Worm (Caenorhabditis elegans): Measurements from ENCODE around the gene srv-12.

The srv-12 gene

DNA sequence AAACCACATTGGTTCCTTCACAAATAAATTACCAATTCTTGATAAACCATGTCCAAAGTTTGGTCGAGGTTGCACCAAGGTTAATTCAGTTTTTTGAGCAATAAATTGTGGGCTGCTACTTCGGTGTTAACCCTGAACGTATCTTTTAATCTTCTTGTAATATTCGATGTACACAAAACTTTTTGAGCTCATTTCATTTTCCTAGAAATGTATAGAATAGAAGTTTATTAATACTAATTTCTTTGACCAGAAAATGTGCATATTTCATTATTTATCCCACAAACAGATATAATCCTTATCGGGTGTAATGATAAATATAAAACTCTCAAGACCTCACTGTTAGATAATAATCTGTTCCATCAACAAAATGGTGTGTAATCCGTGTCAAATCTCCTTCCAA is 10.5 kb upstream of the srv-12 start:
- no peak for TF ChIP-seq tbx-37 (GFP tag; conservative IDR thresholded peaks at IDR 0.05)
- no peak for TF ChIP-seq hmg-4 (GFP tag; optimal IDR thresholded peaks at IDR 0.05)
- no peak for TF ChIP-seq hnd-1 (tag; optimal IDR thresholded peaks at IDR 0.05)
- TF ChIP-seq tbx-11 (GFP tag; IDR thresholded peaks at IDR 0.05), result no peak

DNA sequence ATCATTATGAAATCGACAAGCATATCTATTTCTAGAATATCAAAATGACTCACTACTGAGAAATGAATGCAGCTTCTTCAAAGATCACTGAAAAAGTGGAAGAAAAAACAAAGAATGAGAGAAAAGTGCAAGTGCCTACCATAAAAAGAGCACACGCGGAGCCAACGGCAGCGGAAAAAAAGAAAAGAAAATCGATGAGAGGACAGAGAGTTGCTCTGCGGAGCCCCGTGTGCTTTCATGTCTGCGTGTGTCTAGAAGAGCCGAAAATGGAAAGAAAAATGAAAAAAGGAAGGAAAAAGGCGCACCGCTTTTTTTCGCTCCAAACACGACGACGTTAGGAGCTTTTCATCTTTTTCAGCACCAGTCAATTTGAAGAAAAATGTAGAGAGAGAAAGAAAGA is 9.3 kb upstream of the srv-12 start, which contains the start of gene ipla-7:
Gene ipla-7, minus strand, starts transcription at position 122 of the 400 bp plus-strand sequence.
- TF ChIP-seq hmbx-1 (tag; optimal IDR thresholded peaks at IDR 0.05) (no peak), ets-7 (tag; optimal IDR thresholded peaks at IDR 0.05) (no peak), pes-1 (GFP tag; IDR thresholded peaks at IDR 0.05) (no peak), sea-1 (GFP tag; conservative IDR thresholded peaks at IDR 0.05) (no peak), aly-1 (tag; optimal IDR thresholded peaks at IDR 0.05) (no peak), ceh-13 (GFP tag; optimal IDR thresholded peaks at IDR 0.05) (no peak), hmg-4 (GFP tag; optimal IDR thresholded peaks at IDR 0.05) (no peak), tbx-11 (GFP tag; IDR thresholded peaks at IDR 0.05) (no peak), scrt-1 (GFP tag; IDR thresholded peaks at IDR 0.05) (no peak), ama-1 (optimal IDR thresholded peaks at IDR 0.05) (no peak), tra-4 (tag; optimal IDR thresholded peaks at IDR 0.05) (no peak), tbx-37 (GFP tag; conservative IDR thresholded peaks at IDR 0.05) (no peak), ceh-36 (tag; optimal IDR thresholded peaks at IDR 0.05) (no peak), B0310.2 (tag; optimal IDR thresholded peaks at IDR 0.05) (no peak), hnd-1 (tag; optimal IDR thresholded peaks at IDR 0.05) (no peak), flt-1 (GFP tag; IDR thresholded peaks at IDR 0.05) (no peak), F13C5.2 (tag; optimal IDR thresholded peaks at IDR 0.05) (no peak)

DNA sequence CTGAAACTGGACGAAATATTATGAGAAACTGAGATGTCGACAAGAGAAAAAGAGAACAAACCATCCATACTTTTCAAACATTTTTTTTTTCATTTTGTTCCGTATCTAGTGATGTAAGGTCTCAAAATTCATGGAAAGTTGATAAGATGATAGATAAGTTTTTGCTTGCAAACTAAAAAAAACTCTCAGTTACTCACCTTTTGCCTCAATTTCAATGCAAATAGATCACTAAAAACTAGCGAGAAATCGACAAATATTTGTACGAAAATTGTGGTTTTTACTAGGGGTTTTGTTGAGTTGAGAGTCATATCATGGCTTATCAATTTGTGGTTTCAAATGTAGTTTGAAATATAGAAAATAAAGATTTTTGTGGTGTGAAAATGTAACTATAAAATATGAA is 7.3 kb upstream of the srv-12 start:
- TF ChIP-seq hmg-4 (GFP tag; optimal IDR thresholded peaks at IDR 0.05) (no peak), hnd-1 (tag; optimal IDR thresholded peaks at IDR 0.05) (no peak), tra-4 (tag; optimal IDR thresholded peaks at IDR 0.05) (no peak), pes-1 (GFP tag; IDR thresholded peaks at IDR 0.05) (no peak), F13C5.2 (tag; optimal IDR thresholded peaks at IDR 0.05) (no peak), flt-1 (GFP tag; IDR thresholded peaks at IDR 0.05) (no peak), B0310.2 (tag; optimal IDR thresholded peaks at IDR 0.05) (no peak), tbx-11 (GFP tag; IDR thresholded peaks at IDR 0.05) (no peak), ama-1 (optimal IDR thresholded peaks at IDR 0.05) (no peak), ets-7 (tag; optimal IDR thresholded peaks at IDR 0.05) (no peak), sea-1 (GFP tag; conservative IDR thresholded peaks at IDR 0.05) (no peak), hmbx-1 (tag; optimal IDR thresholded peaks at IDR 0.05) (no peak), ceh-36 (tag; optimal IDR thresholded peaks at IDR 0.05) (no peak), tbx-37 (GFP tag; conservative IDR thresholded peaks at IDR 0.05) (no peak), scrt-1 (GFP tag; IDR thresholded peaks at IDR 0.05) (no peak)

DNA sequence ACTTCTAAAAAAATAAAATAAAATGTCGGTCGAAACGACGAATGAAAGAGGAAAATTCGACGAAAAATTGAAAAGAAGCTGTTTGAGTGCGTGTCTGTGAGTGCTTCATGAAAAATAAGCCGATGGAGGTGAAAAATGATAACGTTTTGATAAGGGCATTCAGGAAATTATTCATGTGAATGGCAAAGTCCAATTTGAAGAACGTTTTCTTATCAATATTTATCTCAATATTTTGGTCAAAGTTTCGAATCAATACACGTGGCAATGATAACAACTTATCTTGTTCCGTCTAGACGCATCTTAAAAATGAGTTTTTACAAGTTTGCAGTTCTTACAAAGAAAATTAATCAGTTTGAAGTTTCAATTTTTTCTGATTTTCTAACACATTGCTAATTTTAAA is 5.7 kb upstream of the srv-12 start:
- TF ChIP-seq pes-1 (GFP tag; IDR thresholded peaks at IDR 0.05), result no peak
- no peak for TF ChIP-seq F13C5.2 (tag; optimal IDR thresholded peaks at IDR 0.05)
- TF ChIP-seq ceh-36 (tag; optimal IDR thresholded peaks at IDR 0.05), result no peak

DNA sequence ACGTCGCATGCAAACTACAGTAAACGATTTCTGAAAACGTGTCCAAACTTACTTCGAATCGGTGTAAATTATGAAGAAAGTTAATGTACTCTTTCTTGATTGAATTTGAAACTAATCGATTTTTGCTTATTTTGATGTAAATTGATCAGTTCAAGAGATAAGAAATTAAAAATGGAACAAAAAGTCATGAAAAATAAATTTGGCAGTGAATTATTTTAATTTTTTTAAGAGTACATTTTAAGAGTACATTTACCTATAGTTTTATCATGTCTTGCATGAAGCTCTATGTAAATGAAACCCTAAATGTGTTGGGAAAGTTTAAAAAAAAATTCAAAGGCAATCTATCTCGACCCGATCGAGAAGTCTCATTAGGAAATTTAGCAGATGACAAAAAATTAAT is 2.7 kb upstream of the srv-12 start, which contains the start of gene T04B2.7:
Gene T04B2.7, minus strand, starts transcription at position 101 of the 400 bp plus-strand sequence.
- TF ChIP-seq ceh-13 (GFP tag; optimal IDR thresholded peaks at IDR 0.05), result no peak
- no peak for TF ChIP-seq F13C5.2 (tag; optimal IDR thresholded peaks at IDR 0.05)
- TF ChIP-seq flt-1 (GFP tag; IDR thresholded peaks at IDR 0.05), result no peak
- no peak for TF ChIP-seq ama-1 (optimal IDR thresholded peaks at IDR 0.05)
- no peak for TF ChIP-seq scrt-1 (GFP tag; IDR thresholded peaks at IDR 0.05)
- no peak for TF ChIP-seq pes-1 (GFP tag; IDR thresholded peaks at IDR 0.05)
- TF ChIP-seq tbx-11 (GFP tag; IDR thresholded peaks at IDR 0.05), result no peak
- TF ChIP-seq aly-1 (tag; optimal IDR thresholded peaks at IDR 0.05), result no peak
- no peak for TF ChIP-seq hmg-4 (GFP tag; optimal IDR thresholded peaks at IDR 0.05)
- no peak for TF ChIP-seq hmbx-1 (tag; optimal IDR thresholded peaks at IDR 0.05)
- no peak for TF ChIP-seq tra-4 (tag; optimal IDR thresholded peaks at IDR 0.05)
- no peak for TF ChIP-seq tbx-37 (GFP tag; conservative IDR thresholded peaks at IDR 0.05)

DNA sequence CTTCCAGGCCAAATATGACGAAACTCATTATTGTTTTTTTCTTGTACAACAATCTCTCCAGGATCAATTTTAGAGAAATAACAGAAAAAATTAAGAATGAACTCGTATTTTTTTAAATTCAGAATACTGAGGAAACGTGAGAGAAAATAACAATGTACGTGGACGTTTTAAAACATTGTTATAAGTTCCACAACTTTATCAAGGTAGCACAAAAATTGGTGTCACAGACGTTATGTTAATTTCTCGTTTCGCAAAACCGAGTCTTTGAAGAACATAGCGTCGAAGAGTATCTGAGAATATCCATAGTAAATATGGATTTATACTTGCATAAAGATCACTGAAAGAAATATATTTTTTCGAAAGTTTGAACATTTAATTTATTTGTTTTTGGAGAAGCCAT is 2.4 kb downstream of the srv-12 start, which contains the start of gene T04B2.8:
Gene T04B2.8, minus strand, starts transcription at position 101 of the 400 bp plus-strand sequence.
- TF ChIP-seq sea-1 (GFP tag; conservative IDR thresholded peaks at IDR 0.05) (no peak), flt-1 (GFP tag; IDR thresholded peaks at IDR 0.05) (no peak), tbx-11 (GFP tag; IDR thresholded peaks at IDR 0.05) (no peak), pes-1 (GFP tag; IDR thresholded peaks at IDR 0.05) (no peak), hmbx-1 (tag; optimal IDR thresholded peaks at IDR 0.05) (no peak), ama-1 (optimal IDR thresholded peaks at IDR 0.05) (no peak), tra-4 (tag; optimal IDR thresholded peaks at IDR 0.05) (no peak), ceh-13 (GFP tag; optimal IDR thresholded peaks at IDR 0.05) (no peak), ets-7 (tag; optimal IDR thresholded peaks at IDR 0.05) (no peak), hnd-1 (tag; optimal IDR thresholded peaks at IDR 0.05) (no peak), aly-1 (tag; optimal IDR thresholded peaks at IDR 0.05) (no peak), hmg-4 (GFP tag; optimal IDR thresholded peaks at IDR 0.05) (no peak), tbx-37 (GFP tag; conservative IDR thresholded peaks at IDR 0.05) (no peak), scrt-1 (GFP tag; IDR thresholded peaks at IDR 0.05) (no peak), F13C5.2 (tag; optimal IDR thresholded peaks at IDR 0.05) (no peak)

DNA sequence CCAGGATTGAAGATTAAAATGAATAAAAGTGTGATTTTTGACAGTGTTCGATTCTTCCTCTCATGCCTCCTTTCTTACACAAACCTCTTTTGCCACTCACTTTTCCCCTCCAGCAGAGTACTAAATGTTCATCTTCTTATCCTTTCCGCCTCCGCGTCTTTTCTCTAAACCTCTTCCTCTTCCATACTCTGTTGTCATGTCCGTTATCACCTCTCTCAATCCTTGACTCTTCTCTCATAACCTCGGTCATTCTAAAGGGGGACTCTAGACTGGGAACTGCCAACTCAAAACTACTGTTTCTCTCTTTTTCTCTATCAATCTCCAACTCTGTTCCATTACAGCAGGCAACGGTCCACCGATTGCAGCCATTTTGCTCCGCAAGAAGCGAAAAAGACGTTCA is 5.2 kb downstream of the srv-12 start:
- TF ChIP-seq scrt-1 (GFP tag; IDR thresholded peaks at IDR 0.05), result no peak
- no peak for TF ChIP-seq aly-1 (tag; optimal IDR thresholded peaks at IDR 0.05)
- no peak for TF ChIP-seq tbx-11 (GFP tag; IDR thresholded peaks at IDR 0.05)
- TF ChIP-seq hmg-4 (GFP tag; optimal IDR thresholded peaks at IDR 0.05), result no peak

DNA sequence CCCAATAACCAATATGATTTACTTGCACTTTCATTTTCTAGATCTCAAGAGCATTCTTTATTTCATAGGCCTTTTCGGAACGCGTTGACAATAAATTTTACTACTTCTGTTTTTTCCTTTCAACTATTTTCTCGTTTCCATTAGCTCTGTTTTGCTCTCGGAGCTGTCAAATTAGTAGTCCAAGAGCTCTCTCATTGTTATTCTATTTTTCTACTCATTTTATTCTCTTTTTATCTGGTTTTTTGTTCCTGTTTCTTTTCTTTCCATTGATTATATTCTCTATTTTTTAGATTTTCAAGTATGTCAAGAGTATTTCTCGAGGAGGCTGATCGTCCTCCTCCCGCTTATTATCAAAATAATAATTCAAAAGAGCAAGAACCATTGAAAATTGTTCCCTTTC is 6.3 kb downstream of the srv-12 start, which contains the start of gene T04B2.3:
Gene T04B2.3, plus strand, starts transcription at position 301 of the 400 bp plus-strand sequence.
- TF ChIP-seq hnd-1 (tag; optimal IDR thresholded peaks at IDR 0.05) (no peak), tbx-11 (GFP tag; IDR thresholded peaks at IDR 0.05) (no peak), flt-1 (GFP tag; IDR thresholded peaks at IDR 0.05) (no peak), ceh-13 (GFP tag; optimal IDR thresholded peaks at IDR 0.05) (no peak), pes-1 (GFP tag; IDR thresholded peaks at IDR 0.05) (no peak), ceh-36 (tag; optimal IDR thresholded peaks at IDR 0.05) (no peak), ama-1 (optimal IDR thresholded peaks at IDR 0.05) (no peak), B0310.2 (tag; optimal IDR thresholded peaks at IDR 0.05) (no peak), ets-7 (tag; optimal IDR thresholded peaks at IDR 0.05) (no peak), tra-4 (tag; optimal IDR thresholded peaks at IDR 0.05) (no peak), hmbx-1 (tag; optimal IDR thresholded peaks at IDR 0.05) (no peak), tbx-37 (GFP tag; conservative IDR thresholded peaks at IDR 0.05) (no peak), scrt-1 (GFP tag; IDR thresholded peaks at IDR 0.05) (no peak), hmg-4 (GFP tag; optimal IDR thresholded peaks at IDR 0.05) (no peak)

Data from whole organism, early embryonic.